Worm (Caenorhabditis elegans) whole organism, L1 larva: Measurements from ENCODE around the gene srd-38.

Experiments used
- C04F5.9 ChIP-seq: sonication (generic microtip); optimal IDR thresholded peaks from 2 replicates; lab custom pipeline; 2016; ENCODE audit warnings: missing genetic modification characterization, missing compliant biosample characterization
- C34B4.2 ChIP-seq: sonication (generic microtip); optimal IDR thresholded peaks from 2 replicates; lab custom pipeline; 2017; ENCODE audit warnings: mild to moderate bottlenecking, missing genetic modification characterization, missing compliant biosample characterization
- F16B12.6 ChIP-seq: fragments of 150-350 bp; optimal IDR thresholded peaks from 2 replicates; lab custom pipeline; 2014; ENCODE audit warnings: missing biosample characterization, missing genetic modification characterization
- ama-1 ChIP-seq: fragments of 150-350 bp; optimal IDR thresholded peaks from 2 replicates; lab custom pipeline; 2014
- ceh-8 ChIP-seq: fragments of 200-800 bp; sonication (Bioruptor generic); optimal IDR thresholded peaks from 2 replicates; lab custom pipeline; 2018; ENCODE audit warnings: mild to moderate bottlenecking, missing genetic modification characterization, moderate library complexity, missing compliant biosample characterization
- dpl-1 ChIP-seq, 3 experiments: fragments of 150-350 bp in 2 of 3; sonication (generic microtip) in 1 of 3; optimal IDR thresholded peaks; 2 replicates each; lab custom pipeline; 2014 to 2017; ENCODE audit warnings: missing biosample characterization in 3 of 3, missing genetic modification characterization in 3 of 3, missing genetic modification reagents in 3 of 3
- dsc-1 ChIP-seq: sonication (generic microtip); optimal IDR thresholded peaks from 2 replicates; lab custom pipeline; 2016; ENCODE audit warnings: mild to moderate bottlenecking, missing genetic modification characterization, missing compliant biosample characterization
- efl-1 ChIP-seq, 4 experiments: fragments of 150-350 bp; optimal IDR thresholded peaks in 3 of 4; peaks in 1 of 4; 1 replicate in 1 of 4; 2 replicates in 3 of 4; lab custom pipeline; 2014; ENCODE audit warnings: missing biosample characterization in 2 of 4, missing genetic modification characterization in 2 of 4, missing genetic modification reagents in 2 of 4
- efl-3 ChIP-seq: fragments of 200-800 bp; sonication (Bioruptor generic); optimal IDR thresholded peaks from 2 replicates; lab custom pipeline; 2018; ENCODE audit warnings: mild to moderate bottlenecking, missing genetic modification characterization, missing compliant biosample characterization
- egl-13 ChIP-seq: sonication (generic microtip); optimal IDR thresholded peaks from 2 replicates; lab custom pipeline; 2016; ENCODE audit warnings: missing genotype, missing genetic modification reagents, missing genetic modification characterization, missing compliant biosample characterization
- elt-2 ChIP-seq: sonication (generic microtip); optimal IDR thresholded peaks from 2 replicates; lab custom pipeline; 2016; ENCODE audit warnings: missing genetic modification characterization, mild to moderate bottlenecking, inconsistent platforms, missing compliant biosample characterization, missing genetic modification reagents
- elt-3 ChIP-seq, 6 experiments: fragments of 150-350 bp in 1 of 6; sonication (generic microtip); optimal IDR thresholded peaks; 2 replicates each; lab custom pipeline; 2017 to 2018; ENCODE audit warnings: missing biosample characterization in 6 of 6, missing genetic modification characterization in 6 of 6, inconsistent platforms in 1 of 6
- ets-5 ChIP-seq: fragments of 200-800 bp; sonication (Bioruptor generic); IDR thresholded peaks from 2 replicates; pipeline ENCODE4 v1.3.6; 2022; ENCODE audit warnings: missing genetic modification characterization, missing compliant biosample characterization
- fkh-10 ChIP-seq: sonication (generic microtip); optimal IDR thresholded peaks from 2 replicates; lab custom pipeline; 2017; ENCODE audit warnings: missing biosample characterization, missing genetic modification reagents, missing genetic modification characterization
- fkh-4 ChIP-seq: sonication (generic microtip); optimal IDR thresholded peaks from 2 replicates; lab custom pipeline; 2016; ENCODE audit warnings: missing compliant biosample characterization, missing genetic modification characterization, borderline replicate concordance
- fos-1 ChIP-seq: fragments of 150-350 bp; optimal IDR thresholded peaks from 2 replicates; lab custom pipeline; 2014; ENCODE audit warnings: missing biosample characterization, missing genetic modification characterization
- grh-1 ChIP-seq: fragments of 200-800 bp; sonication (Bioruptor generic); IDR thresholded peaks from 2 replicates; pipeline ENCODE4 v1.3.6; 2022; ENCODE audit warnings: missing genetic modification reagents, missing genetic modification characterization, missing compliant biosample characterization
- hlh-17 ChIP-seq: fragments of 200-800 bp; sonication (Bioruptor generic); optimal IDR thresholded peaks from 2 replicates; lab custom pipeline; 2018; ENCODE audit warnings: missing genetic modification characterization, mild to moderate bottlenecking, missing compliant biosample characterization, moderate library complexity, borderline replicate concordance
- irx-1 ChIP-seq: sonication (generic microtip); optimal IDR thresholded peaks from 2 replicates; lab custom pipeline; 2016; ENCODE audit warnings: missing genetic modification characterization, missing compliant biosample characterization
- isw-1 ChIP-seq: fragments of 200-800 bp; sonication (Bioruptor generic); IDR thresholded peaks from 2 replicates; pipeline ENCODE4 v1.3.6; 2022; ENCODE audit warnings: missing genetic modification characterization, missing compliant biosample characterization
- lin-13 ChIP-seq: fragments of 150-350 bp; optimal IDR thresholded peaks from 2 replicates; lab custom pipeline; 2014; ENCODE audit warnings: missing biosample characterization, missing genetic modification reagents, missing genetic modification characterization
- lin-14 ChIP-seq: fragments of 200-800 bp; sonication (Bioruptor generic); optimal IDR thresholded peaks from 2 replicates; lab custom pipeline; 2018; ENCODE audit warnings: mild to moderate bottlenecking, missing genetic modification characterization, moderate library complexity, missing compliant biosample characterization
- lir-3 ChIP-seq: sonication (generic microtip); optimal IDR thresholded peaks from 2 replicates; lab custom pipeline; 2016; ENCODE audit warnings: mild to moderate bottlenecking, missing genetic modification characterization, moderate library complexity, missing compliant biosample characterization; ENCODE audit not compliant: poor library complexity
- lsy-2 ChIP-seq, 2 experiments: fragments of 150-350 bp; optimal IDR thresholded peaks; 2 replicates each; lab custom pipeline; 2014; ENCODE audit warnings: missing biosample characterization in 2 of 2, missing genetic modification characterization in 2 of 2
- mab-9 ChIP-seq: fragments of 200-800 bp; sonication (Bioruptor generic); IDR thresholded peaks from 2 replicates; pipeline ENCODE4 v1.3.6; 2022; ENCODE audit warnings: missing genetic modification reagents, missing genetic modification characterization, missing compliant biosample characterization
- nhr-12 ChIP-seq: sonication (generic microtip); optimal IDR thresholded peaks from 2 replicates; lab custom pipeline; 2017; ENCODE audit warnings: missing biosample characterization, missing genetic modification characterization
- nhr-20 ChIP-seq: sonication (generic microtip); optimal IDR thresholded peaks from 2 replicates; lab custom pipeline; 2016; ENCODE audit warnings: mild to moderate bottlenecking, missing genetic modification characterization, missing compliant biosample characterization
- nhr-237 ChIP-seq: fragments of 150-350 bp; optimal IDR thresholded peaks from 2 replicates; lab custom pipeline; 2014; ENCODE audit warnings: missing biosample characterization, missing genetic modification characterization
- nhr-28 ChIP-seq: fragments of 150-350 bp; optimal IDR thresholded peaks from 2 replicates; lab custom pipeline; 2014; ENCODE audit warnings: missing biosample characterization, missing genetic modification characterization
- nhr-47 ChIP-seq: sonication (generic microtip); optimal IDR thresholded peaks from 2 replicates; lab custom pipeline; 2016; ENCODE audit warnings: mild to moderate bottlenecking, missing genetic modification characterization, moderate library complexity, missing compliant biosample characterization
- nhr-71 ChIP-seq: sonication (generic microtip); optimal IDR thresholded peaks from 2 replicates; lab custom pipeline; 2016; ENCODE audit warnings: mild to moderate bottlenecking, missing genetic modification characterization, moderate library complexity, missing compliant biosample characterization
- nhr-77 ChIP-seq: fragments of 150-350 bp; optimal IDR thresholded peaks from 2 replicates; lab custom pipeline; 2014; ENCODE audit warnings: missing biosample characterization, missing genetic modification characterization
- nhr-84 ChIP-seq: sonication (generic microtip); optimal IDR thresholded peaks from 2 replicates; lab custom pipeline; 2017; ENCODE audit warnings: missing biosample characterization, missing genetic modification characterization
- nhr-85 ChIP-seq: sonication (generic microtip); peaks from one replicate; lab custom pipeline; 2016; ENCODE audit warnings: missing genetic modification characterization, inconsistent platforms, missing compliant biosample characterization
- skn-1 ChIP-seq: fragments of 150-350 bp; optimal IDR thresholded peaks from 2 replicates; lab custom pipeline; 2014; ENCODE audit warnings: missing biosample characterization, missing genetic modification characterization
- snpc-4 ChIP-seq: fragments of 150-350 bp; optimal IDR thresholded peaks from 2 replicates; lab custom pipeline; 2014; ENCODE audit warnings: missing biosample characterization, missing genetic modification characterization
- sox-4 ChIP-seq: sonication (generic microtip); optimal IDR thresholded peaks from 2 replicates; lab custom pipeline; 2016; ENCODE audit warnings: missing genetic modification characterization, missing compliant biosample characterization
- swsn-7 ChIP-seq: sonication (generic microtip); optimal IDR thresholded peaks from 2 replicates; lab custom pipeline; 2016; ENCODE audit warnings: missing genetic modification characterization, missing compliant biosample characterization
- unc-130 ChIP-seq: fragments of 150-350 bp; optimal IDR thresholded peaks from 2 replicates; lab custom pipeline; 2017; ENCODE audit warnings: missing biosample characterization, missing genetic modification characterization, inconsistent platforms
- unc-30 ChIP-seq: sonication (generic microtip); optimal IDR thresholded peaks from 2 replicates; lab custom pipeline; 2017; ENCODE audit warnings: missing biosample characterization, missing genetic modification characterization
- unc-98 ChIP-seq: fragments of 200-800 bp; sonication (Bioruptor generic); IDR thresholded peaks from 2 replicates; pipeline ENCODE4 v1.3.6; 2022; ENCODE audit warnings: missing genetic modification characterization, missing compliant biosample characterization
- xbp-1 ChIP-seq: sonication (generic microtip); optimal IDR thresholded peaks from 2 replicates; lab custom pipeline; 2016; ENCODE audit warnings: missing genetic modification characterization, missing compliant biosample characterization
- ztf-4 ChIP-seq: fragments of 150-350 bp; optimal IDR thresholded peaks from 2 replicates; lab custom pipeline; 2014; ENCODE audit warnings: missing biosample characterization, missing genetic modification characterization

Gene srd-38

ce11 chrX:13293023-13293422 lies 1.4 kb downstream of the srd-38 start:
- TF ChIP-seq nhr-77 (tag; lab: Kevin White, UChicago) (no peak), ztf-4 (tag; lab: Kevin White, UChicago) (no peak), F16B12.6 (no peak), sox-4 (tag; lab: Kevin White, UChicago) (no peak), nhr-28 (tag; lab: Kevin White, UChicago) (no peak), hlh-17 (GFP tag; lab: Kevin White, UChicago) (no peak), elt-3 (tag; optimal IDR thresholded peaks at IDR 0.05; lab: Kevin White, UChicago) (no peak), unc-130 (no peak), ets-5 (GFP tag; lab: Robert Waterston, UW) (no peak), isw-1 (no peak), egl-13 (tag; lab: Kevin White, UChicago) (no peak), C34B4.2 (tag; lab: Kevin White, UChicago) (no peak), swsn-7 (no peak), fkh-4 (tag; lab: Kevin White, UChicago) (no peak), C04F5.9 (tag; lab: Kevin White, UChicago) (no peak), nhr-237 (tag; lab: Kevin White, UChicago) (no peak), nhr-12 (no peak), nhr-71 (tag; lab: Kevin White, UChicago) (no peak)

DNA sequence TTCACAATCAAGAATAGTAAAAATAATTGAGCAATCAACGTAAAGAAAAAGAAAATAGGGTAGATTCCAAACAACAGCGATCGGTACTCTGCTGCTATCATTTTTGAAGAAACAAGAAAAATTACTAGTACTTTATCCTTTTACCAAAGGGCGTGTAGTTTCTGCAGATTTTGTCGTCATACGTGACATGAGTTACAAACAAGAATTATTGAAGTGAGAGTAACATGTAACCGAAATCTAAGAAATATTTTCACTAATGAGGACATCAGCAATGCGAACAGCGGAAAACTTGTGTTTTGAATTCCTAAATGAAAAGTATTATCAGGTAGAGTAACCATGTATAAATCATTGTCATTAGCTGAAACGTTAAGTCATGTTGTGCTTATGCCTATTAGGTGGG lies 3.1 kb downstream of the srd-38 start, which contains the start of gene srd-36:
TSS of gene srd-36 (minus strand) at position 101 of the 400 bp plus-strand sequence.
- no peak for TF ChIP-seq dsc-1
- no peak for TF ChIP-seq skn-1 (tag; lab: Kevin White, UChicago)
- TF ChIP-seq fos-1 (tag; lab: Kevin White, UChicago) = no peak
- no peak for TF ChIP-seq efl-3

- TF ChIP-seq efl-1 (optimal IDR thresholded peaks at IDR 0.05; lab: Kevin White, UChicago) (no peak), efl-1 (GFP tag; optimal IDR thresholded peaks at IDR 0.05 in 1 of 2; lab: Kevin White, UChicago) (peak in 1 of 2 experiments; percentile 74), fkh-4 (tag; lab: Kevin White, UChicago) (no peak)
Observed at ce11 chrX:13300503-13300902, 8.9 kb downstream of the srd-38 start, which contains the start of gene srd-39. srd-39 (minus strand) TSS chrX:13300603.

ce11 chrX:13303357-13303756 lies 11.8 kb downstream of the srd-38 start, which contains the start of gene srd-42:
srd-42 (minus strand) TSS chrX:13303457.
- TF ChIP-seq lsy-2 (tag; optimal IDR thresholded peaks at IDR 0.05; lab: Kevin White, UChicago) (no peak), F16B12.6 (no peak), ceh-8 (GFP tag; lab: Kevin White, UChicago) (peak; percentile 69)

ce11 chrX:13305779-13306178 lies 14.2 kb downstream of the srd-38 start, which contains the start of gene srd-43:
srd-43 (minus strand) TSS chrX:13305844.
- no peak for TF ChIP-seq lir-3
- no peak for TF ChIP-seq elt-2 (tag; lab: Kevin White, UChicago)
- no peak for TF ChIP-seq lin-13 (GFP tag; lab: Kevin White, UChicago)
- TF ChIP-seq nhr-84 (tag; lab: Kevin White, UChicago) = no peak
- no peak for TF ChIP-seq nhr-47
- peak; percentile 33 for TF ChIP-seq ceh-8 (GFP tag; lab: Kevin White, UChicago)
- TF ChIP-seq lin-14 (GFP tag; lab: Kevin White, UChicago) = no peak

DNA sequence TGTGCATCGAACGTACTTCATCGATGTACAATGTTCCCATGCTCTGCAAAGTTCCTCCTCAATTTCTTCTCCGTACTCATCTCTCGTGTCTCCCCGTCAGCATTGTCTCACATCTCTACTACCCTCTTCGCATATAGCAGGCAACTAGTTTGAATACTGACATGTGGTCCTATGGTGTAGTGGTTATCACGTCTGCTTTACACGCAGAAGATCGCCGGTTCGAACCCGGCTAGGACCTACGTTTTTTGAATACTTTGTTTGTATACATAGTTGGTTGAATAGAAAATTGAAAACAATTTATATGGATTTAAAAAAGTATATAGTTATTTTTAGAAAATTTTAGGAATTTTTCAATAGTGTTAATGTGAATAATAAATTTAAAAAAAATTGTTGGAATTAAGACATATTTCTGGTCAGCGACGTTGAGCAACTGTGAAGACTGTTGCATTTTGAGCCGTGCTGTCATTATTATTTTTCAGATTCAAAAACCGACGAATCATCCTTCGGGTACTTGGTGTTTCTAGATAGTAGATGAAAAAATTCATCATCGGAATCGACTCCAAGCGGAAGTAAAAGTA lies 15.4 kb downstream of the srd-38 start:
- TF ChIP-seq ama-1 (lab: Kevin White, UChicago) = no peak
- TF ChIP-seq nhr-77 (tag; lab: Kevin White, UChicago) = peak; percentile 53
- peak; percentile 54 for TF ChIP-seq nhr-85
- TF ChIP-seq irx-1 (tag; lab: Kevin White, UChicago) = peak; percentile 52
- peak; percentile 26 for TF ChIP-seq snpc-4 (tag; lab: Kevin White, UChicago)
- TF ChIP-seq unc-30 (tag; lab: Kevin White, UChicago) = no peak
- TF ChIP-seq grh-1 = no peak
- no peak for TF ChIP-seq unc-98 (GFP tag; lab: Robert Waterston, UW)
- TF ChIP-seq nhr-20 (tag; lab: Kevin White, UChicago) = peak; percentile 81
- TF ChIP-seq xbp-1 (tag; lab: Kevin White, UChicago) = peak; percentile 70
- TF ChIP-seq mab-9 = no peak
- peak; percentile 86 for TF ChIP-seq lir-3
- TF ChIP-seq dpl-1 (GFP tag; optimal IDR thresholded peaks at IDR 0.05; lab: Kevin White, UChicago) = peak in 2 of 3 experiments; percentile 40 to 43
- no peak for TF ChIP-seq F16B12.6
- peak; percentile 86 for TF ChIP-seq nhr-71 (tag; lab: Kevin White, UChicago)
- peak; percentile 51 for TF ChIP-seq fkh-10 (GFP tag; lab: Kevin White, UChicago)
